Fruit fly (Drosophila melanogaster) whole organism, embryonic: ENCODE measurements around the gene Cyt-c1.
A peak's percentile ranks its signal among the peaks of the same experiment; 100 is the strongest.

Source experiments
- ATbp ChIP-seq: fragments of 200-800 bp; sonication (Bioruptor generic); optimal IDR thresholded peaks from 2 replicates; lab custom pipeline; 2017; ENCODE audit warnings: missing biosample characterization, mild to moderate bottlenecking, missing genetic modification characterization, missing genetic modification reagents
- Bgb ChIP-seq: fragments of 200-800 bp; sonication (Bioruptor generic); IDR thresholded peaks from 2 replicates; pipeline ENCODE4 v1.3.6; 2022; ENCODE audit warnings: missing biosample characterization, missing genetic modification characterization; ENCODE audit not compliant: partially characterized antibody
- Bteb2 ChIP-seq: fragments of 200-800 bp; sonication (Bioruptor generic); optimal IDR thresholded peaks from 2 replicates; lab custom pipeline; 2016; ENCODE audit warnings: missing biosample characterization, missing genetic modification characterization
- CG10979 ChIP-seq: fragments of 200-800 bp; sonication (Bioruptor generic); optimal IDR thresholded peaks from 2 replicates; lab custom pipeline; 2018; ENCODE audit warnings: missing biosample characterization, mild to moderate bottlenecking, missing genetic modification characterization, moderate library complexity
- CG12659 ChIP-seq: fragments of 200-800 bp; sonication (Bioruptor generic); optimal IDR thresholded peaks from 3 replicates; lab custom pipeline; 2017; ENCODE audit warnings: mild to moderate bottlenecking, missing biosample characterization, missing genetic modification reagents, missing genetic modification characterization
- CG13296 ChIP-seq: fragments of 200-800 bp; sonication (Bioruptor generic); optimal IDR thresholded peaks from 3 replicates; lab custom pipeline; 2018; ENCODE audit warnings: missing biosample characterization, mild to moderate bottlenecking, missing genetic modification characterization
- CG1603 ChIP-seq: fragments of 200-800 bp; sonication (Bioruptor generic); optimal IDR thresholded peaks from 2 replicates; lab custom pipeline; 2019; ENCODE audit warnings: missing biosample characterization, mild to moderate bottlenecking, missing genetic modification characterization, moderate library complexity
- CG17385 ChIP-seq: fragments of 200-800 bp; sonication (Bioruptor generic); optimal IDR thresholded peaks from 3 replicates; lab custom pipeline; 2018; ENCODE audit warnings: missing biosample characterization, mild to moderate bottlenecking, missing genetic modification characterization
- CG3407 ChIP-seq: fragments of 200-800 bp; sonication (Bioruptor generic); optimal IDR thresholded peaks from 2 replicates; lab custom pipeline; 2018; ENCODE audit warnings: missing biosample characterization, mild to moderate bottlenecking, missing genetic modification characterization
- CG7839 ChIP-seq: fragments of 200-800 bp; sonication (Bioruptor generic); optimal IDR thresholded peaks from 3 replicates; lab custom pipeline; 2018; ENCODE audit warnings: missing biosample characterization, mild to moderate bottlenecking, missing genetic modification characterization, moderate library complexity
- CG8388 ChIP-seq: fragments of 200-800 bp; sonication (Bioruptor generic); optimal IDR thresholded peaks from 2 replicates; lab custom pipeline; 2019; ENCODE audit warnings: missing biosample characterization, mild to moderate bottlenecking, missing genetic modification characterization, moderate library complexity
- CG9797 ChIP-seq: fragments of 200-800 bp; sonication (Bioruptor generic); optimal IDR thresholded peaks from 3 replicates; lab custom pipeline; 2018; ENCODE audit warnings: missing biosample characterization, mild to moderate bottlenecking, missing genetic modification characterization
- CoRest ChIP-seq: fragments of 200-800 bp; sonication (Bioruptor generic); optimal IDR thresholded peaks from 3 replicates; lab custom pipeline; 2018; ENCODE audit warnings: missing biosample characterization, mild to moderate bottlenecking, missing genetic modification characterization, moderate library complexity
- Dbx ChIP-seq: fragments of 200-800 bp; sonication (Bioruptor generic); IDR thresholded peaks from 3 replicates; pipeline ENCODE4 v1.3.6; 2022; ENCODE audit warnings: missing biosample characterization, missing genetic modification characterization
- Dll ChIP-seq: fragments of 200-800 bp; sonication (Bioruptor generic); IDR thresholded peaks from 4 replicates; pipeline ENCODE4 v1.3.6; 2022; ENCODE audit warnings: missing biosample characterization, missing genetic modification characterization; ENCODE audit not compliant: partially characterized antibody
- Ets97D ChIP-seq: fragments of 200-800 bp; sonication (Bioruptor generic); optimal IDR thresholded peaks from 3 replicates; lab custom pipeline; 2016; ENCODE audit warnings: missing biosample characterization, missing genetic modification characterization
- HLHmδ ChIP-seq: fragments of 200-800 bp; sonication (Bioruptor generic); optimal IDR thresholded peaks from 2 replicates; lab custom pipeline; 2018; ENCODE audit warnings: missing biosample characterization, mild to moderate bottlenecking, missing genetic modification characterization, moderate library complexity
- Mes4 ChIP-seq: fragments of 200-800 bp; sonication (Bioruptor generic); optimal IDR thresholded peaks from 2 replicates; lab custom pipeline; 2016; ENCODE audit warnings: missing biosample characterization, missing genetic modification characterization
- Six4 ChIP-seq: fragments of 200-800 bp; sonication (Bioruptor generic); optimal IDR thresholded peaks from 2 replicates; lab custom pipeline; 2016; ENCODE audit warnings: missing biosample characterization, missing genetic modification characterization
- Sox102F ChIP-seq: fragments of 200-800 bp; sonication (Bioruptor generic); optimal IDR thresholded peaks from 2 replicates; lab custom pipeline; 2018; ENCODE audit warnings: missing biosample characterization, mild to moderate bottlenecking, missing genetic modification characterization, moderate library complexity
- ara ChIP-seq: fragments of 200-800 bp; sonication (Bioruptor generic); IDR thresholded peaks from 2 replicates; pipeline ENCODE4 v1.3.6; 2022; ENCODE audit warnings: missing biosample characterization, missing genetic modification characterization
- ase ChIP-seq: fragments of 200-800 bp; sonication (Bioruptor generic); IDR thresholded peaks from 3 replicates; pipeline ENCODE4 v1.3.6; 2022; ENCODE audit warnings: missing biosample characterization, missing genetic modification characterization
- bbx ChIP-seq: fragments of 200-800 bp; sonication (Bioruptor generic); IDR thresholded peaks from 2 replicates; pipeline ENCODE4 v1.3.6; 2022; ENCODE audit warnings: missing biosample characterization, missing genetic modification characterization; ENCODE audit not compliant: partially characterized antibody
- chm ChIP-seq: fragments of 200-800 bp; sonication (Bioruptor generic); IDR thresholded peaks from 2 replicates; pipeline ENCODE4 v1.3.6; 2022; ENCODE audit warnings: missing biosample characterization, missing genetic modification characterization
- crol ChIP-seq: fragments of 200-800 bp; sonication (Bioruptor generic); IDR thresholded peaks from 2 replicates; pipeline ENCODE4 v1.3.6; 2022; ENCODE audit warnings: missing biosample characterization, missing genetic modification characterization
- dati ChIP-seq: fragments of 200-800 bp; sonication (Bioruptor generic); IDR thresholded peaks from 2 replicates; pipeline ENCODE4 v1.3.6; 2022; ENCODE audit warnings: missing biosample characterization, missing genetic modification characterization
- dmrt99B ChIP-seq: fragments of 200-800 bp; sonication (Bioruptor generic); optimal IDR thresholded peaks from 2 replicates; lab custom pipeline; 2018; ENCODE audit warnings: missing biosample characterization, mild to moderate bottlenecking, missing genetic modification characterization, moderate library complexity
- fd3F ChIP-seq: fragments of 200-800 bp; sonication (Bioruptor generic); optimal IDR thresholded peaks from 2 replicates; lab custom pipeline; 2018; ENCODE audit warnings: missing biosample characterization, mild to moderate bottlenecking, missing genetic modification characterization, moderate library complexity
- gcm ChIP-seq: fragments of 200-800 bp; sonication (Bioruptor generic); optimal IDR thresholded peaks from 2 replicates; lab custom pipeline; 2019; ENCODE audit warnings: missing biosample characterization, mild to moderate bottlenecking, missing genetic modification characterization, moderate library complexity
- gem ChIP-seq: fragments of 200-800 bp; sonication (Bioruptor generic); optimal IDR thresholded peaks from 2 replicates; lab custom pipeline; 2019; ENCODE audit warnings: missing biosample characterization, mild to moderate bottlenecking, missing genetic modification characterization, moderate library complexity
- grn ChIP-seq: fragments of 200-800 bp; sonication (Bioruptor generic); optimal IDR thresholded peaks from 3 replicates; lab custom pipeline; 2017; ENCODE audit warnings: missing biosample characterization, missing genetic modification characterization
- insv ChIP-seq, 2 experiments: fragments of 200-800 bp; sonication (Bioruptor generic); optimal IDR thresholded peaks; 3 replicates each; lab custom pipeline; 2016 to 2018; ENCODE audit warnings: missing biosample characterization in 2 of 2, missing genetic modification characterization in 2 of 2
- inv ChIP-seq: fragments of 200-800 bp; sonication (Bioruptor generic); IDR thresholded peaks from 2 replicates; pipeline ENCODE4 v1.3.6; 2022; ENCODE audit warnings: missing biosample characterization, missing genetic modification characterization; ENCODE audit not compliant: partially characterized antibody
- jing ChIP-seq: fragments of 200-800 bp; sonication (Bioruptor generic); optimal IDR thresholded peaks from 2 replicates; lab custom pipeline; 2018; ENCODE audit warnings: missing biosample characterization, mild to moderate bottlenecking, missing genetic modification characterization
- lov ChIP-seq, 2 experiments: fragments of 200-800 bp in 1 of 2; fragments of >200 bp in 1 of 2; sonication (Bioruptor generic) in 1 of 2; IDR thresholded peaks in 1 of 2; optimal IDR thresholded peaks in 1 of 2; 2 replicates in 1 of 2; 3 replicates in 1 of 2; pipeline versions ENCODE4 v1.3.6 to Lab custom; 2017 to 2022; ENCODE audit warnings: missing biosample characterization in 1 of 2, missing genetic modification characterization in 1 of 2
- mam ChIP-seq: fragments of 200-800 bp; sonication (Bioruptor generic); optimal IDR thresholded peaks from 3 replicates; lab custom pipeline; 2016; ENCODE audit warnings: missing biosample characterization, missing genetic modification characterization
- onecut ChIP-seq: fragments of 200-800 bp; sonication (Bioruptor generic); IDR thresholded peaks from 2 replicates; pipeline ENCODE4 v1.3.6; 2022; ENCODE audit warnings: missing biosample characterization, missing genetic modification characterization
- pnt ChIP-seq: fragments of 200-800 bp; sonication (Bioruptor generic); optimal IDR thresholded peaks from 3 replicates; lab custom pipeline; 2016; ENCODE audit warnings: missing biosample characterization, missing genetic modification characterization
- ranshi ChIP-seq: fragments of 200-800 bp; sonication (Bioruptor generic); IDR thresholded peaks from 2 replicates; pipeline ENCODE4 v1.3.6; 2022; ENCODE audit warnings: missing biosample characterization, missing genetic modification characterization
- rib ChIP-seq: fragments of 200-800 bp; sonication (Bioruptor generic); IDR thresholded peaks from 2 replicates; pipeline ENCODE4 v1.3.6; 2022; ENCODE audit warnings: missing biosample characterization, missing genetic modification characterization
- sna ChIP-seq: fragments of 200-800 bp; sonication (Bioruptor generic); IDR thresholded peaks from 2 replicates; pipeline ENCODE4 v1.3.6; 2022; ENCODE audit warnings: missing biosample characterization, missing genetic modification characterization; ENCODE audit not compliant: partially characterized antibody
- sob ChIP-seq: fragments of 200-800 bp; sonication (Bioruptor generic); IDR thresholded peaks from 2 replicates; pipeline ENCODE4 v1.3.6; 2022; ENCODE audit warnings: missing biosample characterization, missing genetic modification characterization
- stc ChIP-seq: fragments of 200-800 bp; sonication (Bioruptor generic); IDR thresholded peaks from 2 replicates; pipeline ENCODE4 v1.3.6; 2022; ENCODE audit warnings: missing biosample characterization, missing genetic modification characterization
- sug ChIP-seq: fragments of 200-800 bp; optimal IDR thresholded peaks from 2 replicates; lab custom pipeline; 2019; ENCODE audit warnings: missing biosample characterization, mild to moderate bottlenecking, missing genetic modification characterization, moderate library complexity
- tgo ChIP-seq: fragments of 200-800 bp; sonication (Bioruptor generic); IDR thresholded peaks from 3 replicates; pipeline ENCODE4 v1.3.6; 2022; ENCODE audit warnings: missing biosample characterization, missing genetic modification characterization
- vnd ChIP-seq: fragments of 200-800 bp; sonication (Bioruptor generic); IDR thresholded peaks from 3 replicates; pipeline ENCODE4 v1.3.6; 2022; ENCODE audit warnings: missing biosample characterization, missing genetic modification characterization; ENCODE audit not compliant: partially characterized antibody
- vvl ChIP-seq: fragments of 200-800 bp; sonication (Bioruptor generic); IDR thresholded peaks from 2 replicates; pipeline ENCODE4 v1.3.6; 2022; ENCODE audit warnings: missing biosample characterization, missing genetic modification characterization
- wdn ChIP-seq: fragments of 200-800 bp; sonication (Bioruptor generic); IDR thresholded peaks from 2 replicates; pipeline ENCODE4 v1.3.6; 2022; ENCODE audit warnings: missing biosample characterization, missing genetic modification characterization

Gene Cyt-c1

DNA sequence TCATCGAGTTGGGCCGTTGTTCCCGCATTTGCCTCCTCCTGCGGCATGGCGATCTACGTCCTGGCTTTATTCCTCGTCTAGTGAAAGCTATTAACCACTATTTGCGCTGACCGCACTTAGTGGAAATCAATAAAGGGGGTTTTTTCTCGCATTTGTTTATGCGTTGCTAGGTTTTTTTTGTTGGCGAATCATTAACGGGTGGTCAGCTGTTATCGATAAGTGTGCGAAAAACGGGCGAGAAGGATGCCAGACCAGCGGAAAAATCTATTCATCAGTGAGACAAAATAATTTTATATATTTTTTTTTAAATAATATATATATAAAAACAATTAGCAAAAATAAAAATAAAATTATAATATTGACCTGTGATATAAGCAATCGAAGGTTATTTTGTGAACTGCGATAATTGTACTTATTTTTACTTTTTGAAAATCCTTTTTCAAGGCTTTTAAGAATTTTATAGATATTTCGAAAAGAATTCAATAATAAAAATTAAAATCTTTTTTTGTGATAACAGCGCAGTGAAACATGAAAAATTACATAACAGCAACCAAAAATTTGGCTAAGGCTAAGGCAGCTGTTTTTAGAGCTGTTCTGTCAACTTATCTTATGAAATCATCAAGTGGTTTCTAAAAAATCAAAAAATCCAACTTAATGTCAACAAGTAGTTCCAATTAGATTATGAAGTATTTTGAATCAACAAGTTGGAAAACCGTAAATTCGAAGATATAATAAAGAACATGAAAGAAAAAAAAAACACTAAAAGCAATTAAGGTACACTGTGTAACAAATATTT, 605 bp upstream of the Cyt-c1 start, which contains the start of gene Klp64D (continued):
- TF ChIP-seq sna (GFP tag; lab: Robert Waterston, UW) (0 out of 2 replicates have a peak, but pooled peaks have one; percentile 46), Dll (peak; percentile 55; the same call in 3 of the 4 replicates), HLHmδ (GFP tag; lab: Kevin White, UChicago) (no peak), CG13296 (no peak), onecut (GFP tag; lab: Robert Waterston, UW) (peak; percentile 49), ATbp (GFP tag; lab: Kevin White, UChicago) (no peak), CG8388 (GFP tag; lab: Kevin White, UChicago) (no peak), vvl (GFP tag; lab: Robert Waterston, UW) (0 out of 2 replicates have a peak, but pooled peaks have one; percentile 20), fd3F (peak; percentile 25), Dbx (0 out of 3 replicates have a peak, but pooled peaks have one; percentile 47), ara (no peak), chm (GFP tag; lab: Robert Waterston, UW) (no peak), ase (no peak), Mes4 (GFP tag; lab: Kevin White, UChicago) (no peak), CG3407 (GFP tag; lab: Kevin White, UChicago) (no peak), crol (GFP tag; lab: Robert Waterston, UW) (no peak), bbx (GFP tag; lab: Robert Waterston, UW) (no peak), dati (GFP tag; lab: Robert Waterston, UW) (no peak), jing (GFP tag; lab: Kevin White, UChicago) (no peak), insv (GFP tag; optimal IDR thresholded peaks at IDR 0.05; lab: Kevin White, UChicago) (peak in 1 of 2 experiments; percentile 82), stc (GFP tag; lab: Robert Waterston, UW) (0 out of 2 replicates have a peak, but pooled peaks have one; percentile 19), Ets97D (GFP tag; lab: Kevin White, UChicago) (no peak), ranshi (GFP tag; lab: Robert Waterston, UW) (no peak), vnd (GFP tag; lab: Robert Waterston, UW) (no peak), sob (GFP tag; lab: Robert Waterston, UW) (0 out of 2 replicates have a peak, but pooled peaks have one; percentile 25), CG12659 (GFP tag; lab: Kevin White, UChicago) (peak; percentile 36), sug (tag; lab: Kevin White, UChicago) (peak; percentile 31), inv (no peak), Bgb (GFP tag; lab: Robert Waterston, UW) (no peak), lov (optimal IDR thresholded peaks at IDR 0.05; lab: Kevin White, UChicago) (no peak), lov (GFP tag; IDR thresholded peaks at IDR 0.05; lab: Robert Waterston, UW) (no peak), tgo (no peak; the same call in 2 of the 3 replicates), Sox102F (GFP tag; lab: Kevin White, UChicago) (peak; percentile 19), CoRest (tag; lab: Kevin White, UChicago) (peak; percentile 44), Bteb2 (GFP tag; lab: Kevin White, UChicago) (no peak), gcm (no peak), CG7839 (tag; lab: Kevin White, UChicago) (peak; percentile 40), CG1603 (tag; lab: Kevin White, UChicago) (no peak), grn (GFP tag; lab: Kevin White, UChicago) (no peak), dmrt99B (tag; lab: Kevin White, UChicago) (peak; percentile 20), gem (peak; percentile 58), rib (GFP tag; lab: Robert Waterston, UW) (peak; percentile 69), CG9797 (no peak), pnt (GFP tag; lab: Kevin White, UChicago) (no peak), CG17385 (no peak), mam (GFP tag; lab: Kevin White, UChicago) (no peak), Six4 (GFP tag; lab: Kevin White, UChicago) (no peak), CG10979 (tag; lab: Kevin White, UChicago) (peak; percentile 10), wdn (GFP tag; lab: Robert Waterston, UW) (no peak)
